Worm (Caenorhabditis elegans) whole organism, L4 larva: ENCODE results near the gene cox-10.

Experiments
- F49E8.2 ChIP-seq: sonication (generic microtip); optimal IDR thresholded peaks from 2 replicates; lab custom pipeline; 2016; ENCODE audit warnings: missing compliant biosample characterization, mild to moderate bottlenecking, missing genetic modification characterization, borderline replicate concordance
- R02D3.7 ChIP-seq: fragments of 150-350 bp; sonication (generic microtip); optimal IDR thresholded peaks from 3 replicates; lab custom pipeline; 2014; ENCODE audit warnings: missing biosample characterization, missing genetic modification characterization
- T26A8.4 ChIP-seq: fragments of 200-800 bp; sonication (Bioruptor generic); IDR thresholded peaks from 2 replicates; pipeline ENCODE4 v1.3.6; 2022; ENCODE audit warnings: missing genetic modification characterization, missing compliant biosample characterization
- Y105C5A.15 ChIP-seq: fragments of 200-800 bp; sonication (Bioruptor generic); IDR thresholded peaks from 2 replicates; pipeline ENCODE4 v1.3.6; 2022; ENCODE audit warnings: missing genetic modification characterization, missing compliant biosample characterization
- Y75B8A.6 ChIP-seq: fragments of 200-800 bp; sonication (Bioruptor generic); IDR thresholded peaks from 2 replicates; pipeline ENCODE4 v1.3.6; 2022; ENCODE audit warnings: missing genetic modification reagents, missing genetic modification characterization, missing compliant biosample characterization
- aha-1 ChIP-seq: fragments of 150-350 bp; peaks from one replicate; lab custom pipeline; 2014; ENCODE audit warnings: missing biosample characterization, missing genetic modification characterization
- arid-1 ChIP-seq: fragments of 200-800 bp; sonication (Bioruptor generic); conservative IDR thresholded peaks from 2 replicates; pipeline ENCODE4 v1.3.6; 2022; ENCODE audit warnings: missing genetic modification reagents, missing genetic modification characterization, missing compliant biosample characterization
- attf-4 ChIP-seq: sonication (generic microtip); optimal IDR thresholded peaks from 3 replicates; lab custom pipeline; 2017; ENCODE audit warnings: missing biosample characterization, missing genetic modification characterization
- ceh-28 ChIP-seq: fragments of 150-350 bp; optimal IDR thresholded peaks from 2 replicates; lab custom pipeline; 2014; ENCODE audit warnings: missing biosample characterization, missing genetic modification reagents, missing genetic modification characterization
- ceh-32 ChIP-seq: sonication (generic microtip); optimal IDR thresholded peaks from 2 replicates; lab custom pipeline; 2016; ENCODE audit warnings: mild to moderate bottlenecking, missing genetic modification characterization, missing compliant biosample characterization; ENCODE audit not compliant: poor library complexity
- ceh-44 ChIP-seq: fragments of 200-800 bp; sonication (Bioruptor generic); IDR thresholded peaks from 2 replicates; pipeline ENCODE4 v1.3.6; 2022; ENCODE audit warnings: missing genetic modification reagents, missing genetic modification characterization, missing compliant biosample characterization
- ceh-62 ChIP-seq: sonication (generic microtip); optimal IDR thresholded peaks from 2 replicates; lab custom pipeline; 2017; ENCODE audit warnings: missing biosample characterization, missing genetic modification characterization
- daf-12 ChIP-seq: fragments of 150-350 bp; optimal IDR thresholded peaks from 2 replicates; lab custom pipeline; 2014; ENCODE audit warnings: missing biosample characterization, missing genetic modification reagents, missing genetic modification characterization
- daf-8 ChIP-seq: fragments of 200-800 bp; sonication (Bioruptor generic); IDR thresholded peaks from 2 replicates; pipeline ENCODE4 v1.3.6; 2022; ENCODE audit warnings: missing genetic modification characterization, missing compliant biosample characterization
- dmd-6 ChIP-seq: fragments of 200-800 bp; sonication (Bioruptor generic); IDR thresholded peaks from 2 replicates; pipeline ENCODE4 v1.3.6; 2022; ENCODE audit warnings: missing genetic modification reagents, missing genetic modification characterization, missing compliant biosample characterization
- dmd-9 ChIP-seq: fragments of 200-800 bp; sonication (Bioruptor generic); IDR thresholded peaks from 2 replicates; pipeline ENCODE4 v1.3.6; 2022; ENCODE audit warnings: missing genetic modification reagents, missing genetic modification characterization, missing compliant biosample characterization
- egl-27 ChIP-seq: sonication (generic microtip); optimal IDR thresholded peaks from 3 replicates; lab custom pipeline; 2017; ENCODE audit warnings: missing biosample characterization, missing genetic modification reagents, missing genetic modification characterization
- fos-1 ChIP-seq: fragments of 150-350 bp; optimal IDR thresholded peaks from 2 replicates; lab custom pipeline; 2014; ENCODE audit warnings: missing biosample characterization, missing genetic modification characterization
- gei-8 ChIP-seq: fragments of 200-800 bp; sonication (Bioruptor generic); optimal IDR thresholded peaks from 2 replicates; lab custom pipeline; 2018; ENCODE audit warnings: mild to moderate bottlenecking, missing genetic modification characterization, missing compliant biosample characterization
- hif-1 ChIP-seq, 2 experiments: sonication (generic microtip); optimal IDR thresholded peaks; 2 replicates each; lab custom pipeline; 2016 to 2017; ENCODE audit warnings: missing compliant biosample characterization in 2 of 2, missing genetic modification characterization in 2 of 2, missing genetic modification reagents in 2 of 2, missing genotype in 2 of 2, mild to moderate bottlenecking in 1 of 2
- jun-1 ChIP-seq: fragments of 150-350 bp; optimal IDR thresholded peaks from 2 replicates; lab custom pipeline; 2014; ENCODE audit warnings: missing biosample characterization, missing genetic modification reagents, missing genetic modification characterization
- lin-13 ChIP-seq: fragments of 150-350 bp; optimal IDR thresholded peaks from 2 replicates; lab custom pipeline; 2014; ENCODE audit warnings: missing biosample characterization, missing genetic modification reagents, missing genetic modification characterization
- lin-15B ChIP-seq: fragments of 150-350 bp; sonication (generic microtip); optimal IDR thresholded peaks from 3 replicates; lab custom pipeline; 2014; ENCODE audit warnings: missing biosample characterization, missing genetic modification characterization
- lsy-2 ChIP-seq, 2 experiments: fragments of 150-350 bp in 1 of 2; sonication (generic microtip) in 1 of 2; optimal IDR thresholded peaks; 2 replicates each; lab custom pipeline; 2014 to 2017; ENCODE audit warnings: missing biosample characterization in 2 of 2, missing genetic modification characterization in 2 of 2
- madf-5 ChIP-seq, 2 experiments: fragments of 200-800 bp; sonication (Bioruptor generic); IDR thresholded peaks; 2 replicates each; pipeline ENCODE4 v1.3.6; 2022; ENCODE audit warnings: missing compliant biosample characterization in 2 of 2, missing genetic modification characterization in 2 of 2
- madf-9 ChIP-seq: fragments of 200-800 bp; sonication (Bioruptor generic); conservative IDR thresholded peaks from 2 replicates; pipeline ENCODE4 v1.3.6; 2022; ENCODE audit warnings: missing genetic modification reagents, missing genetic modification characterization, missing compliant biosample characterization
- mdt-29 ChIP-seq: fragments of 200-800 bp; sonication (Bioruptor generic); IDR thresholded peaks from 2 replicates; pipeline ENCODE4 v1.3.6; 2022; ENCODE audit warnings: missing genetic modification reagents, missing genetic modification characterization, missing compliant biosample characterization
- mep-1 ChIP-seq: fragments of 150-350 bp; sonication (generic microtip); optimal IDR thresholded peaks from 3 replicates; lab custom pipeline; 2014; ENCODE audit warnings: missing biosample characterization, missing genetic modification characterization
- mes-2 ChIP-seq: sonication (generic microtip); optimal IDR thresholded peaks from 2 replicates; lab custom pipeline; 2016; ENCODE audit warnings: missing genotype, mild to moderate bottlenecking, missing genetic modification characterization, missing compliant biosample characterization; ENCODE audit not compliant: poor library complexity, severe bottlenecking
- mxl-2 ChIP-seq: fragments of 200-800 bp; sonication (Bioruptor generic); conservative IDR thresholded peaks from 2 replicates; pipeline ENCODE4 v1.3.6; 2022; ENCODE audit warnings: missing genetic modification reagents, missing genetic modification characterization, missing compliant biosample characterization
- mxl-3 ChIP-seq: fragments of 200-800 bp; sonication (Bioruptor generic); optimal IDR thresholded peaks from 2 replicates; lab custom pipeline; 2018; ENCODE audit warnings: mild to moderate bottlenecking, missing genetic modification characterization, missing compliant biosample characterization
- nhr-11 ChIP-seq: fragments of 150-350 bp; optimal IDR thresholded peaks from 2 replicates; lab custom pipeline; 2014; ENCODE audit warnings: missing biosample characterization, missing genetic modification characterization
- nhr-41 ChIP-seq: fragments of 200-800 bp; sonication (Bioruptor generic); IDR thresholded peaks from 2 replicates; pipeline ENCODE4 v1.3.6; 2022; ENCODE audit warnings: missing genetic modification reagents, missing genetic modification characterization, missing compliant biosample characterization
- nhr-48 ChIP-seq: sonication (generic microtip); optimal IDR thresholded peaks from 2 replicates; lab custom pipeline; 2016; ENCODE audit warnings: mild to moderate bottlenecking, missing genetic modification characterization, missing compliant biosample characterization
- rbr-2 ChIP-seq: sonication (generic microtip); optimal IDR thresholded peaks from 2 replicates; lab custom pipeline; 2016; ENCODE audit warnings: missing genotype, missing genetic modification characterization, missing compliant biosample characterization
- saeg-2 ChIP-seq: fragments of 200-800 bp; sonication (Bioruptor generic); IDR thresholded peaks from 2 replicates; pipeline ENCODE4 v1.3.6; 2022; ENCODE audit warnings: missing genetic modification reagents, missing genetic modification characterization, missing compliant biosample characterization
- sdz-12 ChIP-seq: fragments of 200-800 bp; sonication (Bioruptor generic); optimal IDR thresholded peaks from 2 replicates; lab custom pipeline; 2018; ENCODE audit warnings: mild to moderate bottlenecking, missing genetic modification characterization, missing compliant biosample characterization
- set-16 ChIP-seq: fragments of 200-800 bp; sonication (Bioruptor generic); IDR thresholded peaks from 2 replicates; pipeline ENCODE4 v1.3.6; 2022; ENCODE audit warnings: missing genetic modification reagents, missing genetic modification characterization, missing compliant biosample characterization
- spr-1 ChIP-seq: sonication (generic microtip); optimal IDR thresholded peaks from 2 replicates; lab custom pipeline; 2016; ENCODE audit warnings: mild to moderate bottlenecking, missing genetic modification characterization, missing compliant biosample characterization
- unc-130 ChIP-seq: sonication (generic microtip); optimal IDR thresholded peaks from 2 replicates; lab custom pipeline; 2016; ENCODE audit warnings: missing genetic modification reagents, missing genetic modification characterization, missing compliant biosample characterization
- unc-39 ChIP-seq: sonication (generic microtip); optimal IDR thresholded peaks from 2 replicates; lab custom pipeline; 2017; ENCODE audit warnings: missing biosample characterization, missing genetic modification characterization
- unc-62 ChIP-seq, 3 experiments: fragments of 150-350 bp in 1 of 3; sonication (generic microtip); optimal IDR thresholded peaks in 2 of 3; peaks in 1 of 3; 1 replicate in 1 of 3; 2 replicates in 2 of 3; lab custom pipeline; 2014 to 2017; ENCODE audit warnings: missing biosample characterization in 3 of 3, missing genetic modification characterization in 3 of 3, missing genetic modification reagents in 3 of 3, missing genotype in 1 of 3
- vab-7 ChIP-seq: fragments of 200-800 bp; sonication (Bioruptor generic); IDR thresholded peaks from 2 replicates; pipeline ENCODE4 v1.3.6; 2022; ENCODE audit warnings: missing genetic modification reagents, missing genetic modification characterization, missing compliant biosample characterization
- zag-1 ChIP-seq: fragments of 150-350 bp; optimal IDR thresholded peaks from 2 replicates; lab custom pipeline; 2014; ENCODE audit warnings: missing biosample characterization, missing genetic modification characterization
- zfp-3 ChIP-seq: fragments of 200-800 bp; sonication (Bioruptor generic); conservative IDR thresholded peaks from 2 replicates; pipeline ENCODE4 v1.3.6; 2022; ENCODE audit warnings: missing genetic modification reagents, missing genetic modification characterization, missing compliant biosample characterization
- zip-11 ChIP-seq: fragments of 200-800 bp; sonication (Bioruptor generic); IDR thresholded peaks from 2 replicates; pipeline ENCODE4 v1.3.6; 2022; ENCODE audit warnings: missing genetic modification characterization, missing compliant biosample characterization

Gene cox-10

ce11 chrII:12659676-12660371, 19.9 kb upstream of the cox-10 start (continued):
- TF ChIP-seq egl-27 (tag; lab: Kevin White, UChicago) (no peak), ceh-44 (GFP tag; lab: Robert Waterston, UW) (no peak), dmd-6 (GFP tag; lab: Robert Waterston, UW) (no peak), rbr-2 (tag; lab: Kevin White, UChicago) (peak; percentile 16), attf-4 (tag; lab: Kevin White, UChicago) (no peak), mep-1 (tag; lab: Kevin White, UChicago) (peak; percentile 27), daf-8 (GFP tag; lab: Robert Waterston, UW) (no peak), gei-8 (GFP tag; lab: Kevin White, UChicago) (no peak), unc-39 (tag; lab: Kevin White, UChicago) (no peak), mes-2 (tag; lab: Kevin White, UChicago) (no peak), madf-5 (GFP tag; IDR thresholded peaks at IDR 0.05; lab: Robert Waterston, UW) (no peak), unc-130 (GFP tag; lab: Kevin White, UChicago) (no peak), lin-13 (peak; percentile 11), F49E8.2 (tag; lab: Kevin White, UChicago) (no peak), sdz-12 (no peak), dmd-9 (GFP tag; lab: Robert Waterston, UW) (no peak), jun-1 (tag; lab: Kevin White, UChicago) (no peak), nhr-48 (tag; lab: Kevin White, UChicago) (no peak), madf-9 (GFP tag; lab: Robert Waterston, UW) (no peak; the same call in 1 of the 2 replicates), mxl-2 (GFP tag; lab: Robert Waterston, UW) (no peak), set-16 (GFP tag; lab: Robert Waterston, UW) (peak; percentile 15; the same call in 1 of the 2 replicates), T26A8.4 (GFP tag; lab: Robert Waterston, UW) (no peak), R02D3.7 (tag; lab: Kevin White, UChicago) (no peak), fos-1 (no peak), arid-1 (no peak), ceh-28 (tag; lab: Kevin White, UChicago) (no peak), Y75B8A.6 (GFP tag; lab: Robert Waterston, UW) (no peak), lin-15B (tag; lab: Kevin White, UChicago) (no peak), zag-1 (no peak), daf-12 (no peak), ceh-62 (tag; lab: Kevin White, UChicago) (no peak), lsy-2 (tag; optimal IDR thresholded peaks at IDR 0.05; lab: Kevin White, UChicago) (peak in 1 of 2 experiments; percentile 49), hif-1 (tag; optimal IDR thresholded peaks at IDR 0.05; lab: Kevin White, UChicago) (peak in 1 of 2 experiments; percentile 48), aha-1 (no peak), nhr-11 (tag; lab: Kevin White, UChicago) (no peak), zfp-3 (no peak), saeg-2 (GFP tag; lab: Robert Waterston, UW) (no peak), nhr-41 (no peak), zip-11 (no peak)
- TF ChIP-seq, all 104 proteins: peak for 17

ce11 chrII:12661930-12662329, 17.8 kb upstream of the cox-10 start:
- TF ChIP-seq gei-8 (GFP tag; lab: Kevin White, UChicago) (no peak), arid-1 (no peak), ceh-32 (no peak), mdt-29 (GFP tag; lab: Robert Waterston, UW) (no peak), spr-1 (tag; lab: Kevin White, UChicago) (no peak), zag-1 (no peak), mxl-3 (no peak), rbr-2 (tag; lab: Kevin White, UChicago) (peak; percentile 13), daf-12 (no peak), mes-2 (tag; lab: Kevin White, UChicago) (no peak), vab-7 (no peak), unc-62 (GFP tag; optimal IDR thresholded peaks at IDR 0.05 in 1 of 2; lab: Kevin White, UChicago) (peak in 1 of 2 experiments; percentile 18), unc-62 (tag; optimal IDR thresholded peaks at IDR 0.05; lab: Kevin White, UChicago) (no peak), Y105C5A.15 (GFP tag; lab: Robert Waterston, UW) (no peak), mep-1 (tag; lab: Kevin White, UChicago) (peak; percentile 18)
